Worm (Caenorhabditis elegans): ENCODE results near the gene srg-23.

Gene srg-23

ce11 chrII:3053689-3054088 is 42.3 kb downstream of the srg-23 start:
- TF ChIP-seq ztf-11 (tag; optimal IDR thresholded peaks at IDR 0.05) = no peak
- TF ChIP-seq zag-1 (tag; optimal IDR thresholded peaks at IDR 0.05) = no peak
- TF ChIP-seq fkh-10 (GFP tag; optimal IDR thresholded peaks at IDR 0.05) = no peak
- TF ChIP-seq lsy-12 (tag; optimal IDR thresholded peaks at IDR 0.05) = no peak

DNA sequence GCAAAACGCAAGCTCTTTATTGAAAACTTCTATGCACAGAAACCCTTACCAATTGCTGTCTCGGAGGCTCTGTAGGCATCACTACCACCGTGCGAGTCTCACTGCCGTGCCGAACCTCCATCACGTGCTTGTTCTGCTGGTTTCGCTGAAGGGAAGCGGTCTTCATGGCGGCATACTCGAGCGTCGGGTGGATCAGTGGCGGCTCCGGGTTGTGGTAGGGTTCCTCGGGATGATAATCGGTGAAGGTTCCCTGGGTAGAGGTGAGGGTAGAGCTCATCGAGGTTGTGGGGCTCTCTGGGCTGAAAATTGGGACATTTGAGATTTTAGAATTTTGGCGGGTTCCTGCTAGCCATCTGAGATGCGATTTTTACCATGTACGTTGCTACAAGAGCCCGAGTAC is 43.1 kb downstream of the srg-23 start:
- TF ChIP-seq egl-27 (tag; optimal IDR thresholded peaks at IDR 0.05) = no peak
- TF ChIP-seq nhr-76 (tag; optimal IDR thresholded peaks at IDR 0.05) = no peak
- TF ChIP-seq nhr-43 (tag; optimal IDR thresholded peaks at IDR 0.05; ENCODE audit: poor library complexity, severe bottlenecking) = no peak
- TF ChIP-seq elt-3 (tag; optimal IDR thresholded peaks at IDR 0.05) = no peak
- no peak for TF ChIP-seq lsy-12 (tag; optimal IDR thresholded peaks at IDR 0.05)
- no peak for TF ChIP-seq nhr-237 (tag; optimal IDR thresholded peaks at IDR 0.05)
- no peak for TF ChIP-seq nhr-12 (tag; optimal IDR thresholded peaks at IDR 0.05)
- no peak for TF ChIP-seq egl-5 (tag; optimal IDR thresholded peaks at IDR 0.05)
- TF ChIP-seq ceh-82 (tag; optimal IDR thresholded peaks at IDR 0.05) = no peak
- no peak for TF ChIP-seq daf-12 (tag; optimal IDR thresholded peaks at IDR 0.05)
- no peak for TF ChIP-seq nhr-28 (tag; optimal IDR thresholded peaks at IDR 0.05)
- no peak for TF ChIP-seq ceh-9 (tag; optimal IDR thresholded peaks at IDR 0.05)
- no peak for TF ChIP-seq ceh-16 (tag; optimal IDR thresholded peaks at IDR 0.05)
- no peak for TF ChIP-seq ztf-4 (tag; optimal IDR thresholded peaks at IDR 0.05)
- no peak for TF ChIP-seq aly-2 (tag; optimal IDR thresholded peaks at IDR 0.05)
- TF ChIP-seq skn-1 (tag; optimal IDR thresholded peaks at IDR 0.05) = no peak
- no peak for TF ChIP-seq lin-39 (tag; optimal IDR thresholded peaks at IDR 0.05)
- no peak for TF ChIP-seq sea-2 (GFP tag; optimal IDR thresholded peaks at IDR 0.05)
- TF ChIP-seq nhr-23 (tag; optimal IDR thresholded peaks at IDR 0.05) = no peak
- TF ChIP-seq mml-1 (tag; optimal IDR thresholded peaks at IDR 0.05) = no peak

- no peak for TF ChIP-seq nhr-23 (tag; optimal IDR thresholded peaks at IDR 0.05)
- no peak for TF ChIP-seq nhr-76 (tag; optimal IDR thresholded peaks at IDR 0.05)
- no peak for TF ChIP-seq zag-1 (tag; optimal IDR thresholded peaks at IDR 0.05)
- no peak for TF ChIP-seq sea-2 (GFP tag; optimal IDR thresholded peaks at IDR 0.05)
- no peak for TF ChIP-seq jun-1 (tag; optimal IDR thresholded peaks at IDR 0.05)
- no peak for TF ChIP-seq ztf-4 (tag; optimal IDR thresholded peaks at IDR 0.05)
- TF ChIP-seq nhr-43 (tag; optimal IDR thresholded peaks at IDR 0.05; ENCODE audit: poor library complexity, severe bottlenecking) = no peak
- no peak for TF ChIP-seq mml-1 (tag; optimal IDR thresholded peaks at IDR 0.05)
- TF ChIP-seq ama-1 (optimal IDR thresholded peaks at IDR 0.05) = no peak
- no peak for TF ChIP-seq nhr-77 (tag; optimal IDR thresholded peaks at IDR 0.05)
- TF ChIP-seq ztf-11 (tag; optimal IDR thresholded peaks at IDR 0.05) = no peak
- no peak for TF ChIP-seq nhr-28 (tag; optimal IDR thresholded peaks at IDR 0.05)
- TF ChIP-seq egl-27 (tag; optimal IDR thresholded peaks at IDR 0.05) = no peak
Observed at ce11 chrII:3051332-3051731, 44.6 kb downstream of the srg-23 start.

DNA sequence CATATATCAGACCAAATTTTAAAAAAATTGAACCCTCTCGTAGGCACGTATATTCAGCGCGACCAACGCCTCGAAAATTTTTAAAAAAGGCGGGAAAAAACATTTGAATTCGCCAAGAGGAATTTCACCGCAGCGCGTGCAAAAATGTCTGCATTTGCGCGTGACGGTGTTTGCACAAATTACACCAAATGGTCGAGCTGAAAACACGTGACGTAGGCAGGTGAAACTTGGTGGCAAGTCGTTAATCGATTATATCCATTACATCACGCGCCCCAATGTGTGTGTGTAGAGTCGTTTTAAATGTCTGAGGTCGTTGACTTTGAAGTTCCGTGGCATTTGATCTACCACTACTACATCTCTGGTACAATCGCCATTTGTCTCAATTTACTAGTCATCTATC is 45.3 kb downstream of the srg-23 start, which contains the start of gene sri-31:
Gene sri-31 (plus strand): TSS at position 301 of the 400 bp plus-strand sequence.
- TF ChIP-seq R02D3.7 (tag; optimal IDR thresholded peaks at IDR 0.05) = no peak
- TF ChIP-seq unc-62 (GFP tag; optimal IDR thresholded peaks at IDR 0.05) = no peak
- TF ChIP-seq snpc-4 (tag; optimal IDR thresholded peaks at IDR 0.05) = no peak
- no peak for TF ChIP-seq ceh-82 (tag; optimal IDR thresholded peaks at IDR 0.05)
- TF ChIP-seq aly-2 (tag; optimal IDR thresholded peaks at IDR 0.05) = no peak
- TF ChIP-seq lin-15B (tag; optimal IDR thresholded peaks at IDR 0.05) = no peak
- no peak for TF ChIP-seq jun-1 (tag; optimal IDR thresholded peaks at IDR 0.05)
- TF ChIP-seq elt-1 (tag; optimal IDR thresholded peaks at IDR 0.05) = no peak
- TF ChIP-seq nhr-11 (tag; optimal IDR thresholded peaks at IDR 0.05) = no peak
- no peak for TF ChIP-seq ceh-16 (tag; optimal IDR thresholded peaks at IDR 0.05)
- no peak for TF ChIP-seq daf-12 (tag; optimal IDR thresholded peaks at IDR 0.05)
- no peak for TF ChIP-seq fkh-2 (tag; optimal IDR thresholded peaks at IDR 0.05)
- TF ChIP-seq pha-4 (tag; optimal IDR thresholded peaks at IDR 0.05) = no peak
- no peak for TF ChIP-seq nhr-77 (tag; optimal IDR thresholded peaks at IDR 0.05)

- TF ChIP-seq nhr-11 (tag; optimal IDR thresholded peaks at IDR 0.05) (no peak), elt-3 (tag; optimal IDR thresholded peaks at IDR 0.05) (no peak), mml-1 (tag; optimal IDR thresholded peaks at IDR 0.05) (no peak), nhr-12 (tag; optimal IDR thresholded peaks at IDR 0.05) (no peak), daf-12 (tag; optimal IDR thresholded peaks at IDR 0.05) (no peak)
Observed at ce11 chrII:3048989-3049388, 47.0 kb downstream of the srg-23 start.

Measured in whole organism, L3 larva.